Fruit fly (Drosophila melanogaster) whole organism, embryonic: ENCODE measurements around the gene CG7367.

Source experiments
- Abd-B ChIP-seq: fragments of 200-800 bp; sonication (Bioruptor generic); optimal IDR thresholded peaks from 2 replicates; lab custom pipeline; 2018; ENCODE audit warnings: missing biosample characterization, mild to moderate bottlenecking, missing genetic modification characterization, moderate library complexity
- Adf1 ChIP-seq: fragments of 200-800 bp; sonication (Bioruptor generic); IDR thresholded peaks from 2 replicates; pipeline ENCODE4 v1.3.6; 2022; ENCODE audit warnings: missing biosample characterization, missing genetic modification characterization
- Atf-2 ChIP-seq: fragments of 200-800 bp; sonication (Bioruptor generic); optimal IDR thresholded peaks from 2 replicates; lab custom pipeline; 2016; ENCODE audit warnings: missing biosample characterization, missing genetic modification characterization
- B-H2 ChIP-seq: fragments of 200-800 bp; sonication (Bioruptor generic); optimal IDR thresholded peaks from 2 replicates; lab custom pipeline; 2018; ENCODE audit warnings: missing biosample characterization, mild to moderate bottlenecking, missing genetic modification characterization
- CG10274 ChIP-seq: fragments of 200-800 bp; sonication (Bioruptor generic); optimal IDR thresholded peaks from 3 replicates; lab custom pipeline; 2017; ENCODE audit warnings: missing biosample characterization, mild to moderate bottlenecking, missing genetic modification characterization
- CG12104 ChIP-seq: fragments of 200-800 bp; sonication (Bioruptor generic); optimal IDR thresholded peaks from 3 replicates; lab custom pipeline; 2016; ENCODE audit warnings: missing biosample characterization, missing genetic modification characterization
- CG12659 ChIP-seq: fragments of 200-800 bp; sonication (Bioruptor generic); optimal IDR thresholded peaks from 3 replicates; lab custom pipeline; 2017; ENCODE audit warnings: mild to moderate bottlenecking, missing biosample characterization, missing genetic modification reagents, missing genetic modification characterization
- CG1602 ChIP-seq: fragments of 200-800 bp; sonication (Bioruptor generic); optimal IDR thresholded peaks from 3 replicates; lab custom pipeline; 2016; ENCODE audit warnings: missing biosample characterization, missing genetic modification characterization
- CG1647 ChIP-seq: fragments of 200-800 bp; sonication (Bioruptor generic); optimal IDR thresholded peaks from 3 replicates; lab custom pipeline; 2016; ENCODE audit warnings: missing biosample characterization, missing genetic modification characterization
- CG2116 ChIP-seq: fragments of 200-800 bp; sonication (Bioruptor generic); optimal IDR thresholded peaks from 3 replicates; lab custom pipeline; 2018; ENCODE audit warnings: missing biosample characterization, mild to moderate bottlenecking, missing genetic modification characterization
- CG2875 ChIP-seq: fragments of 200-800 bp; sonication (Bioruptor generic); optimal IDR thresholded peaks from 2 replicates; lab custom pipeline; 2017; ENCODE audit warnings: missing biosample characterization, mild to moderate bottlenecking, missing genetic modification characterization, missing genetic modification reagents
- CG3995 ChIP-seq: fragments of 200-800 bp; sonication (Bioruptor generic); optimal IDR thresholded peaks from 3 replicates; lab custom pipeline; 2016; ENCODE audit warnings: missing biosample characterization, missing genetic modification characterization
- CG4282 ChIP-seq: fragments of 200-800 bp; sonication (Bioruptor generic); optimal IDR thresholded peaks from 2 replicates; lab custom pipeline; 2016; ENCODE audit warnings: missing biosample characterization, missing genetic modification characterization
- CG4854 ChIP-seq: fragments of 200-800 bp; sonication (Bioruptor generic); optimal IDR thresholded peaks from 2 replicates; lab custom pipeline; 2016; ENCODE audit warnings: missing biosample characterization, missing genetic modification characterization, inconsistent platforms
- CG5245 ChIP-seq: fragments of 200-800 bp; sonication (Bioruptor generic); optimal IDR thresholded peaks from 3 replicates; lab custom pipeline; 2016; ENCODE audit warnings: missing biosample characterization, missing genetic modification characterization
- CG6654 ChIP-seq: fragments of 200-800 bp; sonication (Bioruptor generic); optimal IDR thresholded peaks from 2 replicates; lab custom pipeline; 2017; ENCODE audit warnings: missing biosample characterization, mild to moderate bottlenecking, missing genetic modification characterization
- CG6689 ChIP-seq: fragments of 200-800 bp; sonication (Bioruptor generic); IDR thresholded peaks from 2 replicates; pipeline ENCODE4 v1.3.6; 2022; ENCODE audit warnings: missing biosample characterization, missing genetic modification characterization
- CG6765 ChIP-seq: fragments of 200-800 bp; sonication (Bioruptor generic); optimal IDR thresholded peaks from 3 replicates; lab custom pipeline; 2017; ENCODE audit warnings: missing biosample characterization, mild to moderate bottlenecking, missing genetic modification characterization
- CG9609 ChIP-seq: fragments of 200-800 bp; sonication (Bioruptor generic); optimal IDR thresholded peaks from 3 replicates; lab custom pipeline; 2016; ENCODE audit warnings: missing biosample characterization, missing genetic modification characterization
- CG9932 ChIP-seq: fragments of 200-800 bp; sonication (Bioruptor generic); IDR thresholded peaks from 2 replicates; pipeline ENCODE4 v1.3.6; 2022; ENCODE audit warnings: missing biosample characterization, missing genetic modification characterization
- Deaf1 ChIP-seq: fragments of 200-800 bp; optimal IDR thresholded peaks from 3 replicates; lab custom pipeline; 2019; ENCODE audit warnings: missing biosample characterization, mild to moderate bottlenecking, missing genetic modification characterization, moderate library complexity
- Doc2 ChIP-seq: fragments of 200-800 bp; sonication (Bioruptor generic); IDR thresholded peaks from 2 replicates; pipeline ENCODE4 v1.3.6; 2022; ENCODE audit warnings: missing biosample characterization, missing genetic modification characterization
- GATAe ChIP-seq: fragments of 200-800 bp; sonication (Bioruptor generic); conservative IDR thresholded peaks from 2 replicates; pipeline ENCODE4 v1.3.6; 2022; ENCODE audit warnings: missing biosample characterization, missing genetic modification characterization
- H2.0 ChIP-seq: fragments of 200-800 bp; sonication (Bioruptor generic); IDR thresholded peaks from 2 replicates; pipeline ENCODE4 v1.3.6; 2022; ENCODE audit warnings: missing biosample characterization, missing genetic modification characterization
- Hr39 ChIP-seq: fragments of >200 bp; optimal IDR thresholded peaks from 2 replicates; lab custom pipeline; 2017
- MTF-1 ChIP-seq: fragments of 200-800 bp; sonication (Bioruptor generic); optimal IDR thresholded peaks from 2 replicates; lab custom pipeline; 2018; ENCODE audit warnings: missing biosample characterization, mild to moderate bottlenecking, missing genetic modification characterization, borderline replicate concordance
- NC2β ChIP-seq: fragments of 200-800 bp; sonication (Bioruptor generic); optimal IDR thresholded peaks from 2 replicates; lab custom pipeline; 2016; ENCODE audit warnings: missing biosample characterization, missing genetic modification characterization
- Neu2 ChIP-seq: fragments of 200-800 bp; sonication (Bioruptor generic); optimal IDR thresholded peaks from 3 replicates; lab custom pipeline; 2016; ENCODE audit warnings: missing biosample characterization, missing genetic modification characterization, borderline replicate concordance
- Oaz ChIP-seq: fragments of 200-800 bp; sonication (Bioruptor generic); IDR thresholded peaks from 2 replicates; pipeline ENCODE4 v1.3.6; 2022; ENCODE audit warnings: missing biosample characterization, missing genetic modification characterization
- Oli ChIP-seq: fragments of 200-800 bp; sonication (Bioruptor generic); optimal IDR thresholded peaks from 2 replicates; lab custom pipeline; 2018; ENCODE audit warnings: missing biosample characterization, mild to moderate bottlenecking, missing genetic modification characterization, moderate library complexity
- Optix ChIP-seq: fragments of 200-800 bp; sonication (Bioruptor generic); IDR thresholded peaks from 3 replicates; pipeline ENCODE4 v1.3.6; 2022; ENCODE audit warnings: missing biosample characterization, missing genetic modification characterization
- ab ChIP-seq: fragments of 200-800 bp; sonication (Bioruptor generic); optimal IDR thresholded peaks from 2 replicates; lab custom pipeline; 2016; ENCODE audit warnings: missing biosample characterization, missing genetic modification characterization
- chm ChIP-seq: fragments of 200-800 bp; sonication (Bioruptor generic); IDR thresholded peaks from 2 replicates; pipeline ENCODE4 v1.3.6; 2022; ENCODE audit warnings: missing biosample characterization, missing genetic modification characterization
- dimm ChIP-seq: fragments of 200-800 bp; sonication (Bioruptor generic); IDR thresholded peaks from 2 replicates; pipeline ENCODE4 v1.3.6; 2022; ENCODE audit warnings: missing biosample characterization, missing genetic modification characterization
- gcm2 ChIP-seq: fragments of 200-800 bp; sonication (Bioruptor generic); optimal IDR thresholded peaks from 2 replicates; lab custom pipeline; 2016; ENCODE audit warnings: missing biosample characterization, missing genetic modification characterization
- jumu ChIP-seq: fragments of 200-800 bp; sonication (Bioruptor generic); optimal IDR thresholded peaks from 3 replicates; lab custom pipeline; 2016; ENCODE audit warnings: missing biosample characterization, missing genetic modification characterization
- mirr ChIP-seq: fragments of 200-800 bp; sonication (Bioruptor generic); optimal IDR thresholded peaks from 3 replicates; lab custom pipeline; 2018; ENCODE audit warnings: missing biosample characterization, mild to moderate bottlenecking, missing genetic modification characterization
- pan ChIP-seq, 4 experiments: fragments of >200 bp in 3 of 4; fragments of 200-800 bp in 1 of 4; sonication (Bioruptor generic) in 1 of 4; optimal IDR thresholded peaks in 3 of 4; IDR thresholded peaks in 1 of 4; 2 replicates each; pipeline versions ENCODE4 v1.3.6 to Lab custom; 2017 to 2022; ENCODE audit warnings: missing biosample characterization in 2 of 4, missing genetic modification characterization in 2 of 4, mixed read lengths in 1 of 4
- pfk ChIP-seq: fragments of 200-800 bp; sonication (Bioruptor generic); optimal IDR thresholded peaks from 2 replicates; lab custom pipeline; 2018; ENCODE audit warnings: missing biosample characterization, mild to moderate bottlenecking, missing genetic modification characterization, moderate library complexity
- repo ChIP-seq: fragments of 200-800 bp; sonication (Bioruptor generic); optimal IDR thresholded peaks from 2 replicates; lab custom pipeline; 2016; ENCODE audit warnings: missing biosample characterization, missing genetic modification characterization
- sens-2 ChIP-seq: fragments of 200-800 bp; sonication (Bioruptor generic); IDR thresholded peaks from 2 replicates; pipeline ENCODE4 v1.3.6; 2022; ENCODE audit warnings: missing biosample characterization, missing genetic modification characterization
- sqz ChIP-seq: fragments of 200-800 bp; sonication (Bioruptor generic); optimal IDR thresholded peaks from 3 replicates; lab custom pipeline; 2018; ENCODE audit warnings: missing biosample characterization, mild to moderate bottlenecking, missing genetic modification characterization
- sr ChIP-seq: fragments of 200-800 bp; sonication (Bioruptor generic); IDR thresholded peaks from 3 replicates; pipeline ENCODE4 v1.3.6; 2022; ENCODE audit warnings: missing biosample characterization, missing genetic modification characterization
- stwl ChIP-seq: fragments of 200-800 bp; sonication (Bioruptor generic); optimal IDR thresholded peaks from 3 replicates; lab custom pipeline; 2018; ENCODE audit warnings: missing biosample characterization, mild to moderate bottlenecking, missing genetic modification characterization, moderate library complexity
- sug ChIP-seq: fragments of 200-800 bp; optimal IDR thresholded peaks from 2 replicates; lab custom pipeline; 2019; ENCODE audit warnings: missing biosample characterization, mild to moderate bottlenecking, missing genetic modification characterization, moderate library complexity
- tap ChIP-seq: fragments of 200-800 bp; optimal IDR thresholded peaks from 3 replicates; lab custom pipeline; 2019; ENCODE audit warnings: missing biosample characterization, mild to moderate bottlenecking, missing genetic modification characterization, moderate library complexity
- tio ChIP-seq: fragments of 200-800 bp; sonication (Bioruptor generic); optimal IDR thresholded peaks from 2 replicates; lab custom pipeline; 2017; ENCODE audit warnings: missing biosample characterization, missing genetic modification characterization, inconsistent platforms
- trh ChIP-seq: fragments of 200-800 bp; sonication (Bioruptor generic); optimal IDR thresholded peaks from 2 replicates; lab custom pipeline; 2016; ENCODE audit warnings: missing biosample characterization, missing genetic modification characterization
- tx ChIP-seq: fragments of 200-800 bp; sonication (Bioruptor generic); optimal IDR thresholded peaks from 2 replicates; lab custom pipeline; 2016; ENCODE audit warnings: missing biosample characterization, missing genetic modification characterization
- vvl ChIP-seq: fragments of 200-800 bp; sonication (Bioruptor generic); IDR thresholded peaks from 2 replicates; pipeline ENCODE4 v1.3.6; 2022; ENCODE audit warnings: missing biosample characterization, missing genetic modification characterization
- zfh1 ChIP-seq: fragments of 200-800 bp; sonication (Bioruptor generic); IDR thresholded peaks from 3 replicates; pipeline ENCODE4 v1.3.6; 2022; ENCODE audit warnings: missing biosample characterization, missing genetic modification characterization

The CG7367 gene

DNA sequence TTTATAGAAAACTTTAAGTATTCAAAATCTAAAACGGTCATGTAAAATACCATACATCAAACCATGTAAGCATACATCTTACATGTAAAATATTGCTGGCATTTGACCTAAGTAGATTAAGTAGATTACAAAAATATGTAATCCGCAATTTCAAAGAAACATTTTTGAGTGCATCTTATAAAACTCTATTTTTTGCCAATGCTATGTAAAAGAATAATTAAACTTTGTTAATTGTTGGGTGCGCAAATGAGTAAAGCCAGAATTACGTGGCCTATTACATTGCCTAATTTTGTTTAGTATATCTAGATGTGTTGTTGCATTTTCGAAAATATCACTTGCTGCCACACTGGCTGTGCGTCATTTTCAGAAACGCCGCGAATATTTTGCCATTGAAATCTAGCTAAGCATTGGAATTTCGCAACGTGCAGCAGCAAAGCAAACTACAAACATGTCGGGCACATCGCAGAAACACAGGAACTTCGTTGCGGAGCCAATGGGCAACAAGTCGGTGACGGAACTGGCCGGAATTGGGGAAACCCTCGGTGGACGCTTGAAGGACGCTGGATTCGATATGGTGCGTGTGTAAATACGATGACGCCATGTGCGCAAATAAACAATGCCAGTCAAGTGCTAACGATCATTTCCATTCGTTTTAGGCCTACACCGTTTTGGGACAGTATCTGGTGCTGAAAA is 10.3 kb downstream of the CG7367 start, which contains the start of gene baf (continued):
- TF ChIP-seq trh = no peak
- TF ChIP-seq CG5245 (GFP tag; lab: Kevin White, UChicago) = no peak
- TF ChIP-seq tx = no peak
- no peak for TF ChIP-seq Atf-2
- no peak for TF ChIP-seq dimm (GFP tag; lab: Robert Waterston, UW)
- 0 out of 3 replicates have a peak, but pooled peaks have one; percentile 22 for TF ChIP-seq zfh1 (GFP tag; lab: Robert Waterston, UW)
- TF ChIP-seq CG9932 = no peak
- no peak for TF ChIP-seq CG1647 (GFP tag; lab: Kevin White, UChicago)
- TF ChIP-seq Adf1 = no peak
- TF ChIP-seq CG6654 (GFP tag; lab: Kevin White, UChicago) = no peak
- no peak for TF ChIP-seq NC2β
- TF ChIP-seq stwl (tag; lab: Kevin White, UChicago) = peak; percentile 36
- TF ChIP-seq tio = no peak
- no peak for TF ChIP-seq CG2116 (GFP tag; lab: Kevin White, UChicago)
- TF ChIP-seq gcm2 (GFP tag; lab: Kevin White, UChicago) = no peak
- no peak for TF ChIP-seq CG3995 (GFP tag; lab: Kevin White, UChicago)
- no peak for TF ChIP-seq MTF-1
- TF ChIP-seq sens-2 (GFP tag; lab: Robert Waterston, UW) = no peak
- no peak for TF ChIP-seq tap (tag; lab: Kevin White, UChicago)
- no peak for TF ChIP-seq CG4854
- no peak for TF ChIP-seq GATAe (GFP tag; lab: Robert Waterston, UW)
- no peak for TF ChIP-seq sr (GFP tag; lab: Robert Waterston, UW)
- no peak for TF ChIP-seq vvl (GFP tag; lab: Robert Waterston, UW)
- no peak for TF ChIP-seq repo (GFP tag; lab: Kevin White, UChicago)
- no peak for TF ChIP-seq CG10274 (GFP tag; lab: Kevin White, UChicago)
- no peak for TF ChIP-seq pan (optimal IDR thresholded peaks at IDR 0.05; lab: Kevin White, UChicago)
- TF ChIP-seq pan (GFP tag; optimal IDR thresholded peaks at IDR 0.05 in 1 of 2, IDR thresholded peaks at IDR 0.05 in 1 of 2) = no peak
- TF ChIP-seq CG4282 = no peak
- TF ChIP-seq pfk (GFP tag; lab: Kevin White, UChicago) = no peak
- TF ChIP-seq Deaf1 (tag; lab: Kevin White, UChicago) = no peak
- no peak for TF ChIP-seq Hr39 (lab: Kevin White, UChicago)
- TF ChIP-seq CG6689 (GFP tag; lab: Robert Waterston, UW) = no peak
- TF ChIP-seq CG1602 (GFP tag; lab: Kevin White, UChicago) = no peak
- no peak for TF ChIP-seq jumu (GFP tag; lab: Kevin White, UChicago)
- no peak for TF ChIP-seq Oaz (GFP tag; lab: Robert Waterston, UW)
- no peak for TF ChIP-seq Oli (tag; lab: Kevin White, UChicago)
- TF ChIP-seq B-H2 = no peak
- TF ChIP-seq H2.0 (GFP tag; lab: Robert Waterston, UW) = no peak
- no peak for TF ChIP-seq ab (GFP tag; lab: Kevin White, UChicago)
- TF ChIP-seq CG6765 (GFP tag; lab: Kevin White, UChicago) = no peak
- TF ChIP-seq Neu2 (GFP tag; lab: Kevin White, UChicago) = no peak
- peak; percentile 30 for TF ChIP-seq CG12659 (GFP tag; lab: Kevin White, UChicago)
- TF ChIP-seq sqz (GFP tag; lab: Kevin White, UChicago) = no peak
- no peak for TF ChIP-seq Optix (GFP tag; lab: Robert Waterston, UW)
- TF ChIP-seq CG12104 (GFP tag; lab: Kevin White, UChicago) = no peak
- no peak for TF ChIP-seq chm (GFP tag; lab: Robert Waterston, UW)
- no peak for TF ChIP-seq mirr (GFP tag; lab: Kevin White, UChicago)
- no peak for TF ChIP-seq Abd-B (GFP tag; lab: Kevin White, UChicago)
- TF ChIP-seq Doc2 (GFP tag; lab: Robert Waterston, UW) = no peak
- no peak for TF ChIP-seq CG9609 (GFP tag; lab: Kevin White, UChicago)
- no peak for TF ChIP-seq CG2875 (GFP tag; lab: Kevin White, UChicago)
- no peak for TF ChIP-seq sug (tag; lab: Kevin White, UChicago)
